Worm (Caenorhabditis elegans) whole organism, L1 larva: ENCODE results near the gene F43C11.11.

Source experiments
- Y116A8C.19 ChIP-seq: sonication (generic microtip); optimal IDR thresholded peaks from 2 replicates; lab custom pipeline; 2016; ENCODE audit warnings: missing compliant biosample characterization, missing genetic modification characterization, borderline replicate concordance
- aha-1 ChIP-seq: fragments of 150-350 bp; optimal IDR thresholded peaks from 2 replicates; lab custom pipeline; 2014; ENCODE audit warnings: missing biosample characterization, missing genetic modification characterization
- aly-2 ChIP-seq: fragments of 150-350 bp; optimal IDR thresholded peaks from 2 replicates; lab custom pipeline; 2014; ENCODE audit warnings: missing biosample characterization, missing genetic modification characterization
- ceh-8 ChIP-seq: fragments of 200-800 bp; sonication (Bioruptor generic); optimal IDR thresholded peaks from 2 replicates; lab custom pipeline; 2018; ENCODE audit warnings: mild to moderate bottlenecking, missing genetic modification characterization, moderate library complexity, missing compliant biosample characterization
- ces-1 ChIP-seq: fragments of 150-350 bp; optimal IDR thresholded peaks from 2 replicates; lab custom pipeline; 2014; ENCODE audit warnings: missing biosample characterization, missing genetic modification reagents, missing genetic modification characterization
- dpl-1 ChIP-seq, 3 experiments: fragments of 150-350 bp in 2 of 3; sonication (generic microtip) in 1 of 3; optimal IDR thresholded peaks; 2 replicates each; lab custom pipeline; 2014 to 2017; ENCODE audit warnings: missing biosample characterization in 3 of 3, missing genetic modification characterization in 3 of 3, missing genetic modification reagents in 3 of 3
- dsc-1 ChIP-seq: sonication (generic microtip); optimal IDR thresholded peaks from 2 replicates; lab custom pipeline; 2016; ENCODE audit warnings: mild to moderate bottlenecking, missing genetic modification characterization, missing compliant biosample characterization
- efl-3 ChIP-seq: fragments of 200-800 bp; sonication (Bioruptor generic); optimal IDR thresholded peaks from 2 replicates; lab custom pipeline; 2018; ENCODE audit warnings: mild to moderate bottlenecking, missing genetic modification characterization, missing compliant biosample characterization
- egl-13 ChIP-seq: sonication (generic microtip); optimal IDR thresholded peaks from 2 replicates; lab custom pipeline; 2016; ENCODE audit warnings: missing genotype, missing genetic modification reagents, missing genetic modification characterization, missing compliant biosample characterization
- egl-27 ChIP-seq, 2 experiments: fragments of 150-350 bp in 1 of 2; sonication (generic microtip); optimal IDR thresholded peaks; 3 replicates each; lab custom pipeline; 2017 to 2018; ENCODE audit warnings: missing biosample characterization in 2 of 2, missing genetic modification characterization in 2 of 2, missing genetic modification reagents in 2 of 2
- elt-3 ChIP-seq, 6 experiments: fragments of 150-350 bp in 1 of 6; sonication (generic microtip); optimal IDR thresholded peaks; 2 replicates each; lab custom pipeline; 2017 to 2018; ENCODE audit warnings: missing biosample characterization in 6 of 6, missing genetic modification characterization in 6 of 6, inconsistent platforms in 1 of 6
- fkh-8 ChIP-seq: sonication (generic microtip); optimal IDR thresholded peaks from 2 replicates; lab custom pipeline; 2016; ENCODE audit warnings: mild to moderate bottlenecking, missing genetic modification characterization, missing compliant biosample characterization
- grh-1 ChIP-seq: fragments of 200-800 bp; sonication (Bioruptor generic); IDR thresholded peaks from 2 replicates; pipeline ENCODE4 v1.3.6; 2022; ENCODE audit warnings: missing genetic modification reagents, missing genetic modification characterization, missing compliant biosample characterization
- hlh-17 ChIP-seq: fragments of 200-800 bp; sonication (Bioruptor generic); optimal IDR thresholded peaks from 2 replicates; lab custom pipeline; 2018; ENCODE audit warnings: missing genetic modification characterization, mild to moderate bottlenecking, missing compliant biosample characterization, moderate library complexity, borderline replicate concordance
- jun-1 ChIP-seq: fragments of 150-350 bp; optimal IDR thresholded peaks from 2 replicates; lab custom pipeline; 2014; ENCODE audit warnings: missing biosample characterization, missing genetic modification reagents, missing genetic modification characterization
- lin-15B ChIP-seq: fragments of 150-350 bp; sonication (generic microtip); optimal IDR thresholded peaks from 3 replicates; lab custom pipeline; 2014; ENCODE audit warnings: missing biosample characterization, missing genetic modification characterization
- lsy-2 ChIP-seq, 2 experiments: fragments of 150-350 bp; optimal IDR thresholded peaks; 2 replicates each; lab custom pipeline; 2014; ENCODE audit warnings: missing biosample characterization in 2 of 2, missing genetic modification characterization in 2 of 2
- mdl-1 ChIP-seq, 2 experiments: fragments of 150-350 bp; optimal IDR thresholded peaks; 2 replicates each; lab custom pipeline; 2014 to 2017; ENCODE audit warnings: missing biosample characterization in 2 of 2, missing genetic modification characterization in 2 of 2, inconsistent platforms in 1 of 2
- mep-1 ChIP-seq: fragments of 150-350 bp; optimal IDR thresholded peaks from 2 replicates; lab custom pipeline; 2014; ENCODE audit warnings: missing biosample characterization, missing genetic modification characterization
- nhr-19 ChIP-seq: fragments of 200-800 bp; sonication (Bioruptor generic); conservative IDR thresholded peaks from 2 replicates; pipeline ENCODE4 v1.3.6; 2022; ENCODE audit warnings: missing genetic modification characterization, missing compliant biosample characterization
- nhr-237 ChIP-seq: fragments of 150-350 bp; optimal IDR thresholded peaks from 2 replicates; lab custom pipeline; 2014; ENCODE audit warnings: missing biosample characterization, missing genetic modification characterization
- nhr-28 ChIP-seq: fragments of 150-350 bp; optimal IDR thresholded peaks from 2 replicates; lab custom pipeline; 2014; ENCODE audit warnings: missing biosample characterization, missing genetic modification characterization
- nhr-47 ChIP-seq: sonication (generic microtip); optimal IDR thresholded peaks from 2 replicates; lab custom pipeline; 2016; ENCODE audit warnings: mild to moderate bottlenecking, missing genetic modification characterization, moderate library complexity, missing compliant biosample characterization
- nhr-71 ChIP-seq: sonication (generic microtip); optimal IDR thresholded peaks from 2 replicates; lab custom pipeline; 2016; ENCODE audit warnings: mild to moderate bottlenecking, missing genetic modification characterization, moderate library complexity, missing compliant biosample characterization
- nhr-77 ChIP-seq: fragments of 150-350 bp; optimal IDR thresholded peaks from 2 replicates; lab custom pipeline; 2014; ENCODE audit warnings: missing biosample characterization, missing genetic modification characterization
- nhr-85 ChIP-seq: sonication (generic microtip); peaks from one replicate; lab custom pipeline; 2016; ENCODE audit warnings: missing genetic modification characterization, inconsistent platforms, missing compliant biosample characterization
- nhr-90 ChIP-seq: sonication (generic microtip); optimal IDR thresholded peaks from 2 replicates; lab custom pipeline; 2016; ENCODE audit warnings: mild to moderate bottlenecking, missing genetic modification characterization, missing compliant biosample characterization; ENCODE audit not compliant: poor library complexity
- pag-3 ChIP-seq: sonication (generic microtip); optimal IDR thresholded peaks from 2 replicates; lab custom pipeline; 2017; ENCODE audit warnings: missing genetic modification characterization, mild to moderate bottlenecking, missing compliant biosample characterization, antibody characterized with exemption, borderline replicate concordance; ENCODE audit not compliant: insufficient read depth
- rnt-1 ChIP-seq: sonication (generic microtip); optimal IDR thresholded peaks from 2 replicates; lab custom pipeline; 2016; ENCODE audit warnings: mild to moderate bottlenecking, missing genetic modification characterization, moderate library complexity, missing compliant biosample characterization
- snpc-4 ChIP-seq: fragments of 150-350 bp; optimal IDR thresholded peaks from 2 replicates; lab custom pipeline; 2014; ENCODE audit warnings: missing biosample characterization, missing genetic modification characterization
- snu-23 ChIP-seq: sonication (generic microtip); optimal IDR thresholded peaks from 2 replicates; lab custom pipeline; 2016; ENCODE audit warnings: missing genetic modification characterization, missing compliant biosample characterization
- sox-4 ChIP-seq: sonication (generic microtip); optimal IDR thresholded peaks from 2 replicates; lab custom pipeline; 2016; ENCODE audit warnings: missing genetic modification characterization, missing compliant biosample characterization
- sptf-1 ChIP-seq: fragments of 150-350 bp; optimal IDR thresholded peaks from 2 replicates; lab custom pipeline; 2014; ENCODE audit warnings: missing biosample characterization, missing genetic modification characterization
- unc-30 ChIP-seq: sonication (generic microtip); optimal IDR thresholded peaks from 2 replicates; lab custom pipeline; 2017; ENCODE audit warnings: missing biosample characterization, missing genetic modification characterization
- unc-62 ChIP-seq: fragments of 150-350 bp; optimal IDR thresholded peaks from 2 replicates; lab custom pipeline; 2014; ENCODE audit warnings: missing biosample characterization, missing genetic modification reagents, missing genetic modification characterization
- xbp-1 ChIP-seq: sonication (generic microtip); optimal IDR thresholded peaks from 2 replicates; lab custom pipeline; 2016; ENCODE audit warnings: missing genetic modification characterization, missing compliant biosample characterization
- zag-1 ChIP-seq: fragments of 150-350 bp; optimal IDR thresholded peaks from 2 replicates; lab custom pipeline; 2014; ENCODE audit warnings: missing biosample characterization, missing genetic modification characterization

Gene F43C11.11

DNA sequence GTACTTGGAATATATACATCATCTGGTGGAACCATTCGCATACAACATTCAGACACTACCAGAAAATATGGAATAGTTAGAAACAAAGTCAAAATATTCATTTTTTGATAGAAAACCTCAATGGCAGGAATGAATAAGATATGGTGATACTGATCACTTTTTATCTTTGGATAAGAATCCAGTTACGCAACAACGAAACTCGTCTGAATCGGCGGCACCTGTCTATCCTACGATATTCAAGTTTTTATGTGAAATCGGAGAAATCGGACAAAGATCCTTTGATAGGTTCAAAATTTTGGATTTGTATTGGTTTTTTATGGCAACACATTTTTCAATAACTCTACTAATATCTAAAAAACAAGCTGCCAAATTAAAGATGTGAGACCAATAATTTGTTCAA lies 35.3 kb upstream of the F43C11.11 start, which contains the start of gene F16G10.14:
TSS of gene F16G10.14 (minus strand) at position 101 of the 400 bp plus-strand sequence.
- TF ChIP-seq lsy-2 (tag; optimal IDR thresholded peaks at IDR 0.05; lab: Kevin White, UChicago): no peak
- TF ChIP-seq ceh-8: no peak
- TF ChIP-seq jun-1 (tag; lab: Kevin White, UChicago): no peak

DNA sequence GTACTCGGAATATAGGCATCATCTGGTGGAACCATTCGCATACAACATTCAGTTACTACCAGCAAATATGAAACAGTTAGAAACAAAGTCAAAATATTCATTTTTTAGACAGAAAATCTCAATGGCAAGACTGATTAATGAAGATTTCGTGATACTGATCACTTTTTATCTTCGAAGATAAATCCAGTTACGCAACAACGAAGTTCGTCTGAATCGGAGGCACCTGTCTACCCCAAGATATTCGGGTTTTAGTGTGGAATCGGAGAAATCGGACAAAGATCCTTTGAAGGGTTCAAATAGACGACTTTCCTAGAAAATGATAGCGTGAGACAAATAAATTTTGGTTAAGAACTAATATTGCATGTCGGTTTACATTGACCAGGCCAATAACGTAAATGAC lies 32.3 kb upstream of the F43C11.11 start, which contains the start of gene F16G10.13:
TSS of gene F16G10.13 (minus strand) at position 101 of the 400 bp plus-strand sequence.
- TF ChIP-seq nhr-47 (tag; lab: Kevin White, UChicago) (no peak), dpl-1 (GFP tag; optimal IDR thresholded peaks at IDR 0.05; lab: Kevin White, UChicago) (no peak), zag-1 (tag; lab: Kevin White, UChicago) (no peak), nhr-28 (no peak), efl-3 (GFP tag; lab: Kevin White, UChicago) (no peak), nhr-90 (tag; lab: Kevin White, UChicago) (no peak), Y116A8C.19 (no peak), unc-30 (tag; lab: Kevin White, UChicago) (no peak), dsc-1 (tag; lab: Kevin White, UChicago) (no peak), rnt-1 (tag; lab: Kevin White, UChicago) (no peak), snu-23 (GFP tag; lab: Kevin White, UChicago) (no peak), egl-27 (tag; optimal IDR thresholded peaks at IDR 0.05; lab: Kevin White, UChicago) (no peak), sox-4 (no peak), sptf-1 (no peak), lin-15B (tag; lab: Kevin White, UChicago) (no peak), snpc-4 (tag; lab: Kevin White, UChicago) (no peak), nhr-71 (tag; lab: Kevin White, UChicago) (no peak), nhr-85 (tag; lab: Kevin White, UChicago) (no peak), aly-2 (tag; lab: Kevin White, UChicago) (no peak), hlh-17 (GFP tag; lab: Kevin White, UChicago) (no peak)

DNA sequence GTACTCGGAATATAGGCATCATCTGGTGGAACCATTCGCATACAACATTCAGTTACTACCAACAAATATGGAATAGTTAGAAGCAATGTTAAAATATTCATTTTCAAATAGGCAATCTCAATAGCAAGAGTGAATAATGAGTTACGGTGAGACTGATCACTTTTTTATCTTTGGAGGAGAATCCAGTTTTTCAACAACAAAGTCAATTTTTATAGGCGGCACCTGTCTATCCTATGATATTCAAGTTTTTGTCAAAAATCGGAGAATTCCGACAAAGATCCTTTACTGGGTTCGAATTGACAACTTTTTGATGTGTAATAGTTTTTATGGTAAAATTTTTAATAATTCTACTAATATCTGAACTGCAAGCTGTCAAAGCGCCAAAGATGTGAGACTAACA lies 30.2 kb upstream of the F43C11.11 start, which contains the start of gene F16G10.11:
TSS of gene F16G10.11 (minus strand) at position 101 of the 400 bp plus-strand sequence.
- TF ChIP-seq xbp-1 (tag; lab: Kevin White, UChicago) (no peak), grh-1 (no peak), ces-1 (GFP tag; lab: Kevin White, UChicago) (no peak), mdl-1 (tag; optimal IDR thresholded peaks at IDR 0.05; lab: Kevin White, UChicago) (no peak), fkh-8 (no peak), nhr-237 (tag; lab: Kevin White, UChicago) (no peak), efl-3 (GFP tag; lab: Kevin White, UChicago) (no peak), sptf-1 (no peak), nhr-19 (GFP tag; lab: Robert Waterston, UW) (no peak), nhr-77 (tag; lab: Kevin White, UChicago) (no peak), mep-1 (tag; lab: Kevin White, UChicago) (no peak), zag-1 (tag; lab: Kevin White, UChicago) (no peak), pag-3 (no peak), dpl-1 (GFP tag; optimal IDR thresholded peaks at IDR 0.05; lab: Kevin White, UChicago) (no peak)

DNA sequence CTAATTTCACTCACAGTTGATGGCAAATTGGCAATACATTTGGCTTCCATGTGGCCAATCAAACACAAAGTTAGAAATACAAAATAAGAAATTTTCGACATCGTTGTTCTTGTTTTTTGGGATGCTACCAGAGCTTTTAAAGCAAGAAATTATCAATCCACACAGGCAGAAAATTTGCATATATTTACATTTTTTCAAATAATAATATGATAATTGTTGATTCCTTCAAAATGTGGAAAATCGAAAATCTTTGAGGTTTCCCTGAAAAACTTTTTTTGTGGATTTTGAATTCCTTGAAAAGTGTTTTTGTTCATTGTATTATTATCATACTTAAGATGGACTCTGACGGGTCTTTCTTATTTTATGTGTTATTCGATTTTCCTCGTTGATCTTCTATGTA lies 27.3 kb upstream of the F43C11.11 start, which contains the start of gene F16G10.10:
TSS of gene F16G10.10 (minus strand) at position 101 of the 400 bp plus-strand sequence.
- TF ChIP-seq unc-62 (GFP tag; lab: Kevin White, UChicago): no peak
- TF ChIP-seq zag-1 (tag; lab: Kevin White, UChicago): no peak
- no peak for TF ChIP-seq aha-1
- no peak for TF ChIP-seq egl-13 (tag; lab: Kevin White, UChicago)
- TF ChIP-seq snu-23 (GFP tag; lab: Kevin White, UChicago): no peak
- TF ChIP-seq nhr-19 (GFP tag; lab: Robert Waterston, UW): no peak
- TF ChIP-seq elt-3 (tag; optimal IDR thresholded peaks at IDR 0.05; lab: Kevin White, UChicago): no peak
- TF ChIP-seq, all 84 proteins: peak for 0
